Fruit fly (Drosophila melanogaster) Kc167 (cell line): ENCODE data around the gene CG9222.

ENCODE experiments used
- Myc ChIP-seq: fragments of >200 bp; optimal IDR thresholded peaks from 2 replicates; lab custom pipeline; 2017; ENCODE audit warnings: missing external identifiers
- h ChIP-seq: fragments of >200 bp; optimal IDR thresholded peaks from 3 replicates; lab custom pipeline; 2018; ENCODE audit warnings: missing external identifiers
- insv ChIP-seq: fragments of >200 bp; optimal IDR thresholded peaks from 3 replicates; lab custom pipeline; 2018; ENCODE audit warnings: missing external identifiers
- psq ChIP-seq: fragments of >200 bp; optimal IDR thresholded peaks from 2 replicates; lab custom pipeline; 2017; ENCODE audit warnings: missing external identifiers

- TF ChIP-seq Myc (lab: Kevin White, UChicago): no peak
- TF ChIP-seq psq (lab: Kevin White, UChicago): no peak
- no peak for TF ChIP-seq insv (lab: Kevin White, UChicago)
- TF ChIP-seq h (lab: Kevin White, UChicago): no peak
These were observed 42.2 kb downstream of the CG9222 start for dm6 chr2L:6172996-6173395.
